Fruit fly (Drosophila melanogaster): ENCODE data around the gene CG1792.

DNA sequence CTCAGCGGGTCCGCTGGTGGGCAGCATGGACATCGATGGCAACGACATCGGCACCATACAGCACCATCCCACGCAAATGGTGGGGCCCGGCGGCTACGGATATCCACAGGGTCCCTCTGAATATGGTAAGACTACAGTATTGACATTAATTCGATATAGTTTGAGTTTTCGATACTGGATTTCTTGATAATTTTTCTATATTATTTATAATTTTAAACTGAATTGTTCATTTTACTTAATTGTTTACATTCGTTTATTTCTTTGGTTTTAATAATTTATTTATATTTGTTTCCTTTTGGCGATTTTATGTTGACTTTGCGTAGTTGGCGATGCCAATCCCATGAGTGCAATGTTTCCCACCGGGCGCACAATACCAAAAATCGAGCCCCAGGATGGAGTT lies 3.5 kb upstream of the CG1792 start, which contains the start of gene CycG:
- TF ChIP-seq psq (GFP tag; optimal IDR thresholded peaks at IDR 0.05) (no peak), CG32532 (GFP tag; IDR thresholded peaks at IDR 0.05) (no peak), CG17802 (tag; optimal IDR thresholded peaks at IDR 0.05) (no peak), usp (GFP tag; optimal IDR thresholded peaks at IDR 0.05) (no peak), CG33557 (GFP tag; optimal IDR thresholded peaks at IDR 0.05) (no peak), zen2 (GFP tag; IDR thresholded peaks at IDR 0.05; ENCODE audit: partially characterized antibody) (no peak), Elba2 (GFP tag; optimal IDR thresholded peaks at IDR 0.05) (no peak), CG7963 (GFP tag; IDR thresholded peaks at IDR 0.05; ENCODE audit: partially characterized antibody) (no peak), chif (GFP tag; optimal IDR thresholded peaks at IDR 0.05) (no peak), NfI (GFP tag; optimal IDR thresholded peaks at IDR 0.05) (no peak), CG14965 (GFP tag; optimal IDR thresholded peaks at IDR 0.05; ENCODE audit: borderline replicate concordance) (no peak), maf-S (GFP tag; optimal IDR thresholded peaks at IDR 0.05) (no peak), CG1233 (GFP tag; optimal IDR thresholded peaks at IDR 0.05) (no peak), hkb (optimal IDR thresholded peaks at IDR 0.05) (no peak), hkb (GFP tag; IDR thresholded peaks at IDR 0.05) (no peak)

Data from whole organism, embryonic.